Worm (Caenorhabditis elegans) whole organism, L4/young adult: ENCODE results near the gene nspc-10.

Experiments
- W03F9.2 ChIP-seq: fragments of 150-350 bp; optimal IDR thresholded peaks from 2 replicates; lab custom pipeline; 2014; ENCODE audit warnings: missing biosample characterization, missing genetic modification characterization
- dao-5 ChIP-seq: sonication (generic microtip); optimal IDR thresholded peaks from 2 replicates; lab custom pipeline; 2016; ENCODE audit warnings: missing genotype, missing genetic modification characterization, moderate library complexity, missing compliant biosample characterization
- him-1 ChIP-seq: sonication (generic microtip); optimal IDR thresholded peaks from 2 replicates; lab custom pipeline; 2016; ENCODE audit warnings: missing genotype, missing genetic modification reagents, missing genetic modification characterization, missing compliant biosample characterization

DNA sequence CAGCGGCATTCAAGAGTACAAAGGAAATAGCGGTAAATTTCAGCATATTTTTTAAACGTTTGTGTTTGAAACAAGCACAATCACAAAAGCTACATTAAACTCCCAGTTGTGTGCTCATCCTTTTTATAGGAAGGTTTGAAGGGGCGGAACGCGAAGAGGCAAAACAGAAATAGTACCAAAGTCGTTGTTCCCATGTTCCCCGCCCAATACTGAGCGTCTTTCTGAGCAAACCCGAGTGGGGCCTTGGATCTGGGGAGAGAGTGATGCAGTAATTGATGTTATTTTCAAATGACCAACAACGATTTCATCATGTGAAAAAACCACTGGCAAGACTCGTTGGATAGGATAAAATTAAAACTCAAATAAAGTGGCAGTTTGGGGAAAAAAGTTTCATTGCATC is 2.1 kb upstream of the nspc-10 start, which contains the start of gene zig-2:
- no peak for TF ChIP-seq him-1 (tag; lab: Kevin White, UChicago)
- no peak for TF ChIP-seq dao-5 (tag; lab: Kevin White, UChicago)
- no peak for TF ChIP-seq W03F9.2 (tag; lab: Kevin White, UChicago)
